Worm (Caenorhabditis elegans): ENCODE data around the gene cnc-7.

cnc-7 gene

DNA sequence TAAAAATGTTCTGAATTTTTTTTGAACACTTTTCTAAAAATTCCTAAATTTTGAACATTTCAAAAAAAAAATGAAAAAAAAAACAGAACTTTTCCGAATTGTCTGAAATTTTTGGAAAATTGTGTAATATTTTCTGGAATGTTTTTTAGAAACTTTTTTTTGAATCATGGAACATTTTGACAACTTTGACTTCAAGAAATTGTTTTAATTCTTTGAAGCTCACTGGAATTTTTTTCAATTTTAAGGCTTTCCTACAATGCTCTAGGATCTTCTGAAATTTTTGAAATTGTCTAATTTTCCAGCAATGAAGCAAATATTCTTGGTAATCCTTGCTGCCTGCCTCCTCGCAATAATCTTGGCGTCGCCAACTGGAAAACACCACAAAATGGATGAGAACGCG is 18.6 kb upstream of the cnc-7 start, which contains the start of gene ins-35:
ins-35 (plus strand) TSS at position 301 of the 400 bp plus-strand sequence.
- TF ChIP-seq eor-1 (tag; optimal IDR thresholded peaks at IDR 0.05) (no peak), ceh-9 (tag; optimal IDR thresholded peaks at IDR 0.05) (no peak), lsy-12 (tag; optimal IDR thresholded peaks at IDR 0.05) (no peak), lin-39 (tag; optimal IDR thresholded peaks at IDR 0.05) (no peak), ceh-82 (tag; optimal IDR thresholded peaks at IDR 0.05) (no peak), nhr-77 (tag; optimal IDR thresholded peaks at IDR 0.05) (no peak), nhr-11 (tag; optimal IDR thresholded peaks at IDR 0.05) (no peak), jun-1 (tag; optimal IDR thresholded peaks at IDR 0.05) (no peak), pha-4 (tag; optimal IDR thresholded peaks at IDR 0.05) (no peak), skn-1 (tag; optimal IDR thresholded peaks at IDR 0.05) (no peak), nfya-1 (tag; optimal IDR thresholded peaks at IDR 0.05; ENCODE audit: insufficient read depth) (no peak)

DNA sequence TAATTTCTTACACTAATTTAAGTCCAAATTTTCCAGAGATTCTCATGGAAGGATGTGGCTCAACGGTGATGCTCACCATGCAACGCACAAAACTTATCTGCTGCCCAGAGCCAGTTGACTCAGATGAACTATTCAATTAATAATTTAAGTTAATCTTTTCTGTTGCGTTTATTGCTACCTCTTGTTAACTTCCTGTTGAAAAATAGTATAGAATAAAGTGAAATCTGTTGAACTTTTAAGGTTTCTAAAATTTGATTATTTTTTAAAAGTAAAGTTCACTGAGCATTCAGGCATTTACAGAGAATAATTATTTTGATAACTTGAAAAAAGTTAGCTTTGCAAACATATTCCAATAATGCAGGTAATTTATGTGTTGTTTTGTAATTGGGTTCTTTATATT is 17.8 kb upstream of the cnc-7 start:
- TF ChIP-seq ceh-16 (tag; optimal IDR thresholded peaks at IDR 0.05), result no peak
- TF ChIP-seq nhr-76 (tag; optimal IDR thresholded peaks at IDR 0.05), result no peak
- no peak for TF ChIP-seq elt-3 (tag; optimal IDR thresholded peaks at IDR 0.05)
- TF ChIP-seq pqm-1 (tag; optimal IDR thresholded peaks at IDR 0.05), result no peak
- no peak for TF ChIP-seq nhr-237 (tag; optimal IDR thresholded peaks at IDR 0.05)
- no peak for TF ChIP-seq aly-2 (tag; optimal IDR thresholded peaks at IDR 0.05)
- TF ChIP-seq nhr-11 (tag; optimal IDR thresholded peaks at IDR 0.05), result no peak

DNA sequence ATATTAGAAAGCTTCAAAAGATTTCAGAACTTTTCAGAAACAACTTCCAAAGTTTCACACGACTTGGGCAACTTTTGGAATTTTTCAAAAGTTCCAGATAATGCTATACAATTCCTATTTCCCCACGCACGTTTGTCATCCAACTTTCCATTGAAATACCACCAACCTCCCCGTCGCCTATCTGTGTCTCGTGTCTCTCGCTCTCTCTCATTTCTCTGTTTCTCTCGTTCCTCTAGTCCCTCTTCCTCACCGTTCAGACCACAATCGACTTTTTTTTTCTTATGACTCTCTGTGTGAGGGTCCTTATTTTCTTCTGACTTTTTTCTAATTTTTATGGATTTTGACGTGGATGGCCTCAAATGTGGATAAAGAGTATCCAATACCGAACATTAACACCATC is 13.6 kb upstream of the cnc-7 start, which contains the start of gene K02E2.6:
K02E2.6 (plus strand) TSS at position 242 of the 400 bp plus-strand sequence.
- no peak for TF ChIP-seq nhr-23 (tag; optimal IDR thresholded peaks at IDR 0.05)
- TF ChIP-seq pha-4 (tag; optimal IDR thresholded peaks at IDR 0.05), result peak; percentile 23
- TF ChIP-seq ceh-28 (tag; optimal IDR thresholded peaks at IDR 0.05), result peak; percentile 28
- TF ChIP-seq hmg-11 (tag; optimal IDR thresholded peaks at IDR 0.05), result peak; percentile 44
- TF ChIP-seq nfya-1 (tag; optimal IDR thresholded peaks at IDR 0.05; ENCODE audit: insufficient read depth), result peak; percentile 32

DNA sequence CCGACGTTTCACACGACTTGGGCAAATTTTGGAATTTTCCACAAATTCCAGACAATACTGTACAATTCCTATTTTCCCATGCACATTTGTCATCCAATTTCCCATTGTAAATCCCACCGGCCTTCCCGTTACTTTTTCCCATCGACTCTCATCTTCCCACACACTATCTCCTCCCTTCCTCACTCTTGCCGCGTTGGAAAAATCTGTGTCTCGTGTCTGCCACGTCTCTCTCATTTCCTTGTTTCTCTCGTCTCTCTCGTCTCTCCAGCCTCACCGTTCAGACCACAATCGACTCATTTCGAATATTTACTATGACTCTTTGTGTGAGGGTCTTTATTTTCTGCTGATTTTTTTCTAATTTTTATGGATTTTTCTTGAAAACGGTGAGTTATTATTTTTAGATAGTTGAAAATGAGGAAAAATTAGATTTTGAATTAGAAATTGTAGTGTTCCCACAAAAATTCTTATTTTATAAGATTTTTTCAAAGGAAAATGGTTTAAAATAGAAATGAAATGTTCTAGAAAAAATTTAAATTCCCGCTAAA is 10.7 kb upstream of the cnc-7 start, which contains the start of gene K02E2.11:
K02E2.11 (plus strand) TSS at position 251 of the 545 bp plus-strand sequence.
- TF ChIP-seq nhr-237 (tag; optimal IDR thresholded peaks at IDR 0.05) (no peak), nhr-11 (tag; optimal IDR thresholded peaks at IDR 0.05) (no peak), ztf-4 (tag; optimal IDR thresholded peaks at IDR 0.05) (no peak), pha-4 (tag; optimal IDR thresholded peaks at IDR 0.05) (peak; percentile 82), eor-1 (tag; optimal IDR thresholded peaks at IDR 0.05) (no peak), fos-1 (tag; optimal IDR thresholded peaks at IDR 0.05) (no peak), lin-15B (tag; optimal IDR thresholded peaks at IDR 0.05) (peak; percentile 11), unc-39 (tag; optimal IDR thresholded peaks at IDR 0.05) (no peak), skn-1 (tag; optimal IDR thresholded peaks at IDR 0.05) (peak; percentile 38), elt-2 (tag; optimal IDR thresholded peaks at IDR 0.05) (no peak), nfya-1 (tag; optimal IDR thresholded peaks at IDR 0.05; ENCODE audit: insufficient read depth) (peak; percentile 61), nhr-23 (tag; optimal IDR thresholded peaks at IDR 0.05) (peak; percentile 10), lin-39 (tag; optimal IDR thresholded peaks at IDR 0.05) (peak; percentile 5), ceh-9 (tag; optimal IDR thresholded peaks at IDR 0.05) (no peak), R02D3.7 (tag; optimal IDR thresholded peaks at IDR 0.05) (no peak), hmg-11 (tag; optimal IDR thresholded peaks at IDR 0.05) (peak; percentile 88), nhr-25 (tag; optimal IDR thresholded peaks at IDR 0.05) (peak; percentile 27), snpc-4 (tag; optimal IDR thresholded peaks at IDR 0.05) (peak; percentile 18), ceh-28 (tag; optimal IDR thresholded peaks at IDR 0.05) (no peak), egl-5 (tag; optimal IDR thresholded peaks at IDR 0.05) (peak; percentile 71)

DNA sequence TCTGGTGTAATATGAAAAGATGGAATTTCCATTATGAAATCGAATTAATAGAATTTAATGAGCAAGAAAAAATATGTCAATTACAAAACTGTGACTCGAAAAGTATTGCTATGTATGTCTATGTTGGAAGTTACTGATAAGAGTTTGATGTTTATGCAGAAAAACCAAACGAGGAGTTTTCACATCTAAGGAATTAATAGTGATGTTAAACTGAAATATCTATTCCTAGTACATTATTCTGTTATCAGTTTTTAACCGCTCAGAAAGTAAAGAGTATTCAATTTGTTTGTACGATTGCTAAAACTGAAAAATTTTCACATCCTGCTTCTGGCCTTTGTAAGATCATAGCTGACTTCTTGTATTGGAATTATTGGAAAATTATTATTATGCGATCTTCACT is 6.9 kb upstream of the cnc-7 start, which contains the start of gene K02E2.7:
K02E2.7 (minus strand) TSS at position 101 of the 400 bp plus-strand sequence.
- TF ChIP-seq nfya-1 (tag; optimal IDR thresholded peaks at IDR 0.05; ENCODE audit: insufficient read depth) (no peak), nhr-25 (tag; optimal IDR thresholded peaks at IDR 0.05) (no peak), elt-1 (tag; optimal IDR thresholded peaks at IDR 0.05) (no peak), egl-27 (tag; optimal IDR thresholded peaks at IDR 0.05) (no peak), lin-39 (tag; optimal IDR thresholded peaks at IDR 0.05) (no peak), mdl-1 (tag; optimal IDR thresholded peaks at IDR 0.05) (no peak), fos-1 (tag; optimal IDR thresholded peaks at IDR 0.05) (no peak), hmg-11 (tag; optimal IDR thresholded peaks at IDR 0.05) (no peak), nhr-67 (tag; optimal IDR thresholded peaks at IDR 0.05) (no peak), aly-2 (tag; optimal IDR thresholded peaks at IDR 0.05) (no peak), nhr-76 (tag; optimal IDR thresholded peaks at IDR 0.05) (no peak), tbx-2 (tag; optimal IDR thresholded peaks at IDR 0.05) (no peak), nhr-43 (tag; optimal IDR thresholded peaks at IDR 0.05; ENCODE audit: poor library complexity, severe bottlenecking) (no peak), lin-15B (tag; optimal IDR thresholded peaks at IDR 0.05) (no peak), zag-1 (tag; optimal IDR thresholded peaks at IDR 0.05) (no peak), ceh-28 (tag; optimal IDR thresholded peaks at IDR 0.05) (no peak), ztf-4 (tag; optimal IDR thresholded peaks at IDR 0.05) (no peak), ZK546.5 (tag; optimal IDR thresholded peaks at IDR 0.05) (no peak), mml-1 (tag; optimal IDR thresholded peaks at IDR 0.05) (no peak)

Measured in whole organism, L3 larva.